Fruit fly (Drosophila melanogaster): Measurements from ENCODE around the gene CheB98a.

- no peak for TF ChIP-seq CG8478 (optimal IDR thresholded peaks at IDR 0.05)
- no peak for TF ChIP-seq CTCF (optimal IDR thresholded peaks at IDR 0.05)
Measured at dm6 chr3R:28845981-28846380, 39.5 kb downstream of the CheB98a start.
